Worm (Caenorhabditis elegans) whole organism, L1 larva: ENCODE results near the gene F28G4.3.

ENCODE experiments used
- F16B12.6 ChIP-seq: fragments of 150-350 bp; optimal IDR thresholded peaks from 2 replicates; lab custom pipeline; 2014; ENCODE audit warnings: missing biosample characterization, missing genetic modification characterization
- ceh-8 ChIP-seq: fragments of 200-800 bp; sonication (Bioruptor generic); optimal IDR thresholded peaks from 2 replicates; lab custom pipeline; 2018; ENCODE audit warnings: mild to moderate bottlenecking, missing genetic modification characterization, moderate library complexity, missing compliant biosample characterization
- ceh-88 ChIP-seq: fragments of 200-800 bp; sonication (Bioruptor generic); IDR thresholded peaks from 2 replicates; pipeline ENCODE4 v1.3.6; 2022; ENCODE audit warnings: missing genetic modification characterization, missing compliant biosample characterization
- efl-3 ChIP-seq: fragments of 200-800 bp; sonication (Bioruptor generic); optimal IDR thresholded peaks from 2 replicates; lab custom pipeline; 2018; ENCODE audit warnings: mild to moderate bottlenecking, missing genetic modification characterization, missing compliant biosample characterization
- lin-15B ChIP-seq: fragments of 150-350 bp; sonication (generic microtip); optimal IDR thresholded peaks from 3 replicates; lab custom pipeline; 2014; ENCODE audit warnings: missing biosample characterization, missing genetic modification characterization
- lin-39 ChIP-seq: fragments of 150-350 bp; optimal IDR thresholded peaks from 2 replicates; lab custom pipeline; 2014; ENCODE audit warnings: missing biosample characterization, missing genetic modification reagents, missing genetic modification characterization
- lsy-2 ChIP-seq, 2 experiments: fragments of 150-350 bp; optimal IDR thresholded peaks; 2 replicates each; lab custom pipeline; 2014; ENCODE audit warnings: missing biosample characterization in 2 of 2, missing genetic modification characterization in 2 of 2
- nhr-20 ChIP-seq: sonication (generic microtip); optimal IDR thresholded peaks from 2 replicates; lab custom pipeline; 2016; ENCODE audit warnings: mild to moderate bottlenecking, missing genetic modification characterization, missing compliant biosample characterization
- nhr-237 ChIP-seq: fragments of 150-350 bp; optimal IDR thresholded peaks from 2 replicates; lab custom pipeline; 2014; ENCODE audit warnings: missing biosample characterization, missing genetic modification characterization
- nhr-28 ChIP-seq: fragments of 150-350 bp; optimal IDR thresholded peaks from 2 replicates; lab custom pipeline; 2014; ENCODE audit warnings: missing biosample characterization, missing genetic modification characterization
- nhr-47 ChIP-seq: sonication (generic microtip); optimal IDR thresholded peaks from 2 replicates; lab custom pipeline; 2016; ENCODE audit warnings: mild to moderate bottlenecking, missing genetic modification characterization, moderate library complexity, missing compliant biosample characterization
- nhr-71 ChIP-seq: sonication (generic microtip); optimal IDR thresholded peaks from 2 replicates; lab custom pipeline; 2016; ENCODE audit warnings: mild to moderate bottlenecking, missing genetic modification characterization, moderate library complexity, missing compliant biosample characterization
- nhr-90 ChIP-seq: sonication (generic microtip); optimal IDR thresholded peaks from 2 replicates; lab custom pipeline; 2016; ENCODE audit warnings: mild to moderate bottlenecking, missing genetic modification characterization, missing compliant biosample characterization; ENCODE audit not compliant: poor library complexity
- pax-3 ChIP-seq: fragments of 200-800 bp; sonication (Bioruptor generic); optimal IDR thresholded peaks from 2 replicates; lab custom pipeline; 2018; ENCODE audit warnings: mild to moderate bottlenecking, missing genetic modification characterization, moderate library complexity, missing compliant biosample characterization
- skn-1 ChIP-seq: fragments of 150-350 bp; optimal IDR thresholded peaks from 2 replicates; lab custom pipeline; 2014; ENCODE audit warnings: missing biosample characterization, missing genetic modification characterization
- ztf-11 ChIP-seq, 2 experiments: sonication (generic microtip); optimal IDR thresholded peaks; 2 replicates each; lab custom pipeline; 2016 to 2017; ENCODE audit warnings: missing genetic modification characterization in 2 of 2, missing biosample characterization in 1 of 2, missing compliant biosample characterization in 1 of 2

F28G4.3 gene

DNA sequence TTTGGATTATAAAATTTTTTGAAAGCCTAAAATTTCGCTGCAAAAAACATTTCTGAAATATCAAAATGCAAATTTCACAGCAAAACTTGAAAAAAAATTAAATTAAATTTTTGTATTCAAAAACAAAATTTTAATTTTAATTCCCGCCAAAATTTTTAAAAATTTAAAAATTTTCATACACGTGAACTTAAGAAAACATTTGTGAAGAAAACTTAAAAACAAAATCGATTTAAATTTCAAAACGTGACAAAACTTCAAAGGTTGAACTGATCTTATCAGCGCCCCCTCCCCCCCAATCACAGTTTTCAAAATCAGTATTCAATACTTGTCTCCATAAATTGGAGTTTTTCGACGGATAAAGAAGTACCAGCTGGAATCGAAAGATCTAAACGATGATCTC is 50.3 kb downstream of the F28G4.3 start, which contains the start of gene F21H7.5:
Gene F21H7.5 (plus strand): TSS at position 301 of the 400 bp plus-strand sequence.
- no peak for TF ChIP-seq ceh-88 (GFP tag; lab: Robert Waterston, UW)
- TF ChIP-seq pax-3: no peak
- TF ChIP-seq lsy-2 (tag; optimal IDR thresholded peaks at IDR 0.05; lab: Kevin White, UChicago): no peak
- no peak for TF ChIP-seq ceh-8
- TF ChIP-seq nhr-47 (tag; lab: Kevin White, UChicago): no peak
- no peak for TF ChIP-seq lin-15B (tag; lab: Kevin White, UChicago)
- TF ChIP-seq efl-3 (GFP tag; lab: Kevin White, UChicago): no peak
- no peak for TF ChIP-seq ztf-11 (tag; optimal IDR thresholded peaks at IDR 0.05; lab: Kevin White, UChicago)
- TF ChIP-seq nhr-237 (tag; lab: Kevin White, UChicago): no peak
- no peak for TF ChIP-seq F16B12.6 (tag; lab: Kevin White, UChicago)
- TF ChIP-seq nhr-71 (tag; lab: Kevin White, UChicago): no peak
- TF ChIP-seq lin-39 (tag; lab: Kevin White, UChicago): no peak
- no peak for TF ChIP-seq nhr-20 (tag; lab: Kevin White, UChicago)
- TF ChIP-seq nhr-90 (tag; lab: Kevin White, UChicago): no peak
- no peak for TF ChIP-seq skn-1 (tag; lab: Kevin White, UChicago)
- no peak for TF ChIP-seq nhr-28 (tag; lab: Kevin White, UChicago)
- TF ChIP-seq, all 84 proteins: peak for 0
